Worm (Caenorhabditis elegans) whole organism, L4 larva: ENCODE measurements around the gene C07D10.6.

Experiments used
- Y105C5A.15 ChIP-seq: fragments of 200-800 bp; sonication (Bioruptor generic); IDR thresholded peaks from 2 replicates; pipeline ENCODE4 v1.3.6; 2022; ENCODE audit warnings: missing genetic modification characterization, missing compliant biosample characterization
- attf-4 ChIP-seq: sonication (generic microtip); optimal IDR thresholded peaks from 3 replicates; lab custom pipeline; 2017; ENCODE audit warnings: missing biosample characterization, missing genetic modification characterization
- ceh-82 ChIP-seq: sonication (generic microtip); optimal IDR thresholded peaks from 2 replicates; lab custom pipeline; 2017; ENCODE audit warnings: missing biosample characterization, missing genetic modification characterization
- daf-12 ChIP-seq: fragments of 150-350 bp; optimal IDR thresholded peaks from 2 replicates; lab custom pipeline; 2014; ENCODE audit warnings: missing biosample characterization, missing genetic modification reagents, missing genetic modification characterization
- fos-1 ChIP-seq: fragments of 150-350 bp; optimal IDR thresholded peaks from 2 replicates; lab custom pipeline; 2014; ENCODE audit warnings: missing biosample characterization, missing genetic modification characterization
- lin-38 ChIP-seq: fragments of 200-800 bp; sonication (Bioruptor generic); IDR thresholded peaks from 2 replicates; pipeline ENCODE4 v1.3.6; 2022; ENCODE audit warnings: missing genetic modification reagents, missing genetic modification characterization, missing compliant biosample characterization
- nhr-237 ChIP-seq: sonication (generic microtip); optimal IDR thresholded peaks from 2 replicates; lab custom pipeline; 2017; ENCODE audit warnings: missing biosample characterization, missing genetic modification characterization
- pqm-1 ChIP-seq: sonication (generic microtip); optimal IDR thresholded peaks from 2 replicates; lab custom pipeline; 2017; ENCODE audit warnings: missing biosample characterization, missing genetic modification characterization

- no peak for TF ChIP-seq attf-4 (tag; lab: Kevin White, UChicago)
- no peak for TF ChIP-seq nhr-237 (tag; lab: Kevin White, UChicago)
- TF ChIP-seq fos-1 (tag; lab: Kevin White, UChicago): no peak
- no peak for TF ChIP-seq ceh-82 (tag; lab: Kevin White, UChicago)
- no peak for TF ChIP-seq pqm-1 (tag; lab: Kevin White, UChicago)
- no peak for TF ChIP-seq Y105C5A.15 (GFP tag; lab: Robert Waterston, UW)
- no peak for TF ChIP-seq lin-38 (GFP tag; lab: Robert Waterston, UW)
- no peak for TF ChIP-seq daf-12
Observed at ce11 chrII:7352507-7352906, 26.6 kb upstream of the C07D10.6 start, which contains the start of gene hsp-4.
